Worm (Caenorhabditis elegans) whole organism, L3 larva: ENCODE measurements around the gene srx-59.

ENCODE experiments used
- R02D3.7 ChIP-seq: fragments of 150-350 bp; optimal IDR thresholded peaks from 2 replicates; lab custom pipeline; 2014; ENCODE audit warnings: missing biosample characterization, missing genetic modification characterization
- aly-2 ChIP-seq: fragments of 150-350 bp; optimal IDR thresholded peaks from 2 replicates; lab custom pipeline; 2014; ENCODE audit warnings: missing biosample characterization, missing genetic modification characterization
- ceh-28 ChIP-seq: fragments of 150-350 bp; optimal IDR thresholded peaks from 2 replicates; lab custom pipeline; 2014; ENCODE audit warnings: missing biosample characterization, missing genetic modification reagents, missing genetic modification characterization
- ceh-82 ChIP-seq: fragments of 150-350 bp; optimal IDR thresholded peaks from 2 replicates; lab custom pipeline; 2014; ENCODE audit warnings: missing biosample characterization, missing genetic modification characterization
- ceh-9 ChIP-seq: sonication (generic microtip); optimal IDR thresholded peaks from 2 replicates; lab custom pipeline; 2018; ENCODE audit warnings: missing biosample characterization, missing genetic modification characterization
- daf-12 ChIP-seq: fragments of 150-350 bp; optimal IDR thresholded peaks from 2 replicates; lab custom pipeline; 2014; ENCODE audit warnings: missing biosample characterization, missing genetic modification reagents, missing genetic modification characterization
- egl-27 ChIP-seq: sonication (generic microtip); optimal IDR thresholded peaks from 4 replicates; lab custom pipeline; 2017; ENCODE audit warnings: missing biosample characterization, missing genetic modification reagents, missing genetic modification characterization
- egl-5 ChIP-seq: fragments of 150-350 bp; optimal IDR thresholded peaks from 2 replicates; lab custom pipeline; 2017; ENCODE audit warnings: missing biosample characterization, missing genetic modification reagents, missing genetic modification characterization, inconsistent platforms
- elt-1 ChIP-seq: fragments of 150-350 bp; optimal IDR thresholded peaks from 2 replicates; lab custom pipeline; 2014; ENCODE audit warnings: missing biosample characterization, missing genetic modification characterization
- elt-2 ChIP-seq: sonication (generic microtip); optimal IDR thresholded peaks from 2 replicates; lab custom pipeline; 2016; ENCODE audit warnings: missing genetic modification reagents, mild to moderate bottlenecking, missing genetic modification characterization, missing compliant biosample characterization
- elt-3 ChIP-seq, 3 experiments: fragments of 150-350 bp in 1 of 3; sonication (generic microtip) in 2 of 3; optimal IDR thresholded peaks; 2 replicates in 2 of 3; 4 replicates in 1 of 3; lab custom pipeline; 2014 to 2017; ENCODE audit warnings: missing biosample characterization in 3 of 3, missing genetic modification characterization in 3 of 3
- eor-1 ChIP-seq, 2 experiments: fragments of 150-350 bp; optimal IDR thresholded peaks; 2 replicates each; lab custom pipeline; 2014 to 2018; ENCODE audit warnings: missing biosample characterization in 2 of 2, missing genetic modification characterization in 2 of 2
- fkh-2 ChIP-seq: fragments of 150-350 bp; optimal IDR thresholded peaks from 2 replicates; lab custom pipeline; 2014; ENCODE audit warnings: missing biosample characterization, missing genetic modification reagents, missing genetic modification characterization
- fos-1 ChIP-seq: fragments of 150-350 bp; optimal IDR thresholded peaks from 2 replicates; lab custom pipeline; 2014; ENCODE audit warnings: missing biosample characterization, missing genetic modification characterization
- lin-15B ChIP-seq: fragments of 150-350 bp; optimal IDR thresholded peaks from 2 replicates; lab custom pipeline; 2014; ENCODE audit warnings: missing biosample characterization, missing genetic modification characterization
- lin-39 ChIP-seq: fragments of 150-350 bp; optimal IDR thresholded peaks from 2 replicates; lab custom pipeline; 2018; ENCODE audit warnings: missing biosample characterization, missing genetic modification reagents, missing genetic modification characterization
- mml-1 ChIP-seq: fragments of 150-350 bp; sonication (generic microtip); optimal IDR thresholded peaks from 3 replicates; lab custom pipeline; 2014; ENCODE audit warnings: missing biosample characterization, missing genetic modification characterization
- nfya-1 ChIP-seq: sonication (generic microtip); optimal IDR thresholded peaks from 2 replicates; lab custom pipeline; 2017; ENCODE audit warnings: missing genetic modification characterization, mild to moderate bottlenecking, missing compliant biosample characterization, antibody characterized with exemption, moderate library complexity; ENCODE audit not compliant: insufficient read depth
- nhr-11 ChIP-seq: fragments of 150-350 bp; optimal IDR thresholded peaks from 2 replicates; lab custom pipeline; 2014; ENCODE audit warnings: missing biosample characterization, missing genetic modification characterization
- nhr-23 ChIP-seq: fragments of 150-350 bp; optimal IDR thresholded peaks from 2 replicates; lab custom pipeline; 2014; ENCODE audit warnings: missing biosample characterization, missing genetic modification reagents, missing genetic modification characterization
- nhr-237 ChIP-seq: fragments of 150-350 bp; optimal IDR thresholded peaks from 2 replicates; lab custom pipeline; 2014; ENCODE audit warnings: missing biosample characterization, missing genetic modification characterization
- nhr-25 ChIP-seq: sonication (generic microtip); optimal IDR thresholded peaks from 2 replicates; lab custom pipeline; 2017; ENCODE audit warnings: missing biosample characterization, missing genetic modification characterization
- nhr-28 ChIP-seq: fragments of 150-350 bp; optimal IDR thresholded peaks from 2 replicates; lab custom pipeline; 2014; ENCODE audit warnings: missing biosample characterization, missing genetic modification characterization
- nhr-43 ChIP-seq: sonication (generic microtip); optimal IDR thresholded peaks from 2 replicates; lab custom pipeline; 2016; ENCODE audit warnings: mild to moderate bottlenecking, missing genetic modification characterization, missing compliant biosample characterization; ENCODE audit not compliant: poor library complexity, severe bottlenecking
- nhr-77 ChIP-seq: fragments of 150-350 bp; optimal IDR thresholded peaks from 2 replicates; lab custom pipeline; 2014; ENCODE audit warnings: missing biosample characterization, missing genetic modification characterization
- pha-4 ChIP-seq: fragments of 150-350 bp; optimal IDR thresholded peaks from 2 replicates; lab custom pipeline; 2014; ENCODE audit warnings: missing biosample characterization, missing genetic modification reagents, missing genetic modification characterization
- pqm-1 ChIP-seq: fragments of 150-350 bp; optimal IDR thresholded peaks from 2 replicates; lab custom pipeline; 2017; ENCODE audit warnings: missing biosample characterization, missing genetic modification characterization, inconsistent platforms
- sea-2 ChIP-seq: fragments of 150-350 bp; sonication (generic microtip); optimal IDR thresholded peaks from 4 replicates; lab custom pipeline; 2014; ENCODE audit warnings: missing biosample characterization, missing genetic modification reagents, missing genetic modification characterization
- tbx-2 ChIP-seq: sonication (generic microtip); optimal IDR thresholded peaks from 2 replicates; lab custom pipeline; 2016; ENCODE audit warnings: mild to moderate bottlenecking, missing genetic modification characterization, missing compliant biosample characterization
- unc-39 ChIP-seq: sonication (generic microtip); optimal IDR thresholded peaks from 4 replicates; lab custom pipeline; 2017; ENCODE audit warnings: missing biosample characterization, missing genetic modification characterization
- unc-62 ChIP-seq: fragments of 150-350 bp; sonication (generic microtip); optimal IDR thresholded peaks from 4 replicates; lab custom pipeline; 2014; ENCODE audit warnings: missing biosample characterization, missing genetic modification reagents, missing genetic modification characterization
- zag-1 ChIP-seq: fragments of 150-350 bp; optimal IDR thresholded peaks from 2 replicates; lab custom pipeline; 2014; ENCODE audit warnings: missing biosample characterization, missing genetic modification characterization
- ztf-11 ChIP-seq: fragments of 150-350 bp; optimal IDR thresholded peaks from 2 replicates; lab custom pipeline; 2014; ENCODE audit warnings: missing biosample characterization, missing genetic modification characterization

The srx-59 gene

ce11 chrV:7005964-7006363, 34.3 kb downstream of the srx-59 start, which contains the start of gene spig-10:
TSS of gene spig-10 (plus strand) at chrV:7006264.
- no peak for TF ChIP-seq mml-1 (tag; lab: Kevin White, UChicago)
- TF ChIP-seq elt-3 (tag; optimal IDR thresholded peaks at IDR 0.05; lab: Kevin White, UChicago): no peak
- no peak for TF ChIP-seq nhr-77 (tag; lab: Kevin White, UChicago)
- TF ChIP-seq egl-5 (tag; lab: Kevin White, UChicago): no peak
- TF ChIP-seq pha-4 (tag; lab: Kevin White, UChicago): no peak
- TF ChIP-seq elt-2: no peak
- no peak for TF ChIP-seq egl-27 (tag; lab: Kevin White, UChicago)
- no peak for TF ChIP-seq R02D3.7 (tag; lab: Kevin White, UChicago)
- TF ChIP-seq nhr-28 (tag; lab: Kevin White, UChicago): no peak
- no peak for TF ChIP-seq nhr-237
- no peak for TF ChIP-seq zag-1
- no peak for TF ChIP-seq ztf-11 (tag; lab: Kevin White, UChicago)
- no peak for TF ChIP-seq nhr-25 (tag; lab: Kevin White, UChicago)
- no peak for TF ChIP-seq unc-39 (tag; lab: Kevin White, UChicago)
- TF ChIP-seq nfya-1 (tag; lab: Kevin White, UChicago): no peak
- TF ChIP-seq lin-15B (tag; lab: Kevin White, UChicago): no peak
- TF ChIP-seq aly-2 (tag; lab: Kevin White, UChicago): no peak
- TF ChIP-seq ceh-82: no peak
- TF ChIP-seq ceh-28: no peak

- no peak for TF ChIP-seq elt-1 (tag; lab: Kevin White, UChicago)
- TF ChIP-seq, all 47 proteins: peak for 0
Observed at ce11 chrV:7007307-7007706, 35.6 kb downstream of the srx-59 start, which contains the start of gene drd-10. TSS of gene drd-10 (plus strand) at chrV:7007607.

- TF ChIP-seq fos-1: no peak
- TF ChIP-seq, all 47 proteins: peak for 0
Observed at ce11 chrV:7009461-7009860, 37.8 kb downstream of the srx-59 start, which contains the start of gene C33G8.2. TSS of gene C33G8.2 (plus strand) at chrV:7009761.

- no peak for TF ChIP-seq fos-1
- TF ChIP-seq nhr-25 (tag; lab: Kevin White, UChicago): no peak
- TF ChIP-seq nhr-23: no peak
- TF ChIP-seq aly-2 (tag; lab: Kevin White, UChicago): no peak
- no peak for TF ChIP-seq eor-1 (tag; optimal IDR thresholded peaks at IDR 0.05; lab: Kevin White, UChicago)
- no peak for TF ChIP-seq ceh-82
- TF ChIP-seq R02D3.7 (tag; lab: Kevin White, UChicago): no peak
- no peak for TF ChIP-seq nhr-11
- no peak for TF ChIP-seq elt-3 (tag; optimal IDR thresholded peaks at IDR 0.05; lab: Kevin White, UChicago)
- no peak for TF ChIP-seq ceh-28
- TF ChIP-seq ceh-9 (tag; lab: Kevin White, UChicago): no peak
- TF ChIP-seq egl-27 (tag; lab: Kevin White, UChicago): no peak
- TF ChIP-seq nhr-43 (tag; lab: Kevin White, UChicago): no peak
- TF ChIP-seq unc-62 (GFP tag; lab: Kevin White, UChicago): no peak
- TF ChIP-seq pha-4 (tag; lab: Kevin White, UChicago): no peak
- no peak for TF ChIP-seq zag-1
- no peak for TF ChIP-seq nhr-77 (tag; lab: Kevin White, UChicago)
- TF ChIP-seq pqm-1: no peak
- no peak for TF ChIP-seq elt-2
Observed at ce11 chrV:7012617-7013016, 41.0 kb downstream of the srx-59 start, which contains the start of gene srw-127. TSS of gene srw-127 (plus strand) at chrV:7012917.

ce11 chrV:7015872-7016271, 44.2 kb downstream of the srx-59 start, which contains the start of gene C33G8.13:
TSS of gene C33G8.13 (minus strand) at chrV:7015972.
- TF ChIP-seq nhr-11 (no peak), daf-12 (tag; lab: Kevin White, UChicago) (no peak), egl-5 (tag; lab: Kevin White, UChicago) (no peak), lin-39 (tag; lab: Kevin White, UChicago) (no peak), lin-15B (tag; lab: Kevin White, UChicago) (no peak), ztf-11 (tag; lab: Kevin White, UChicago) (no peak), fkh-2 (tag; lab: Kevin White, UChicago) (no peak), sea-2 (no peak), tbx-2 (no peak), elt-3 (tag; optimal IDR thresholded peaks at IDR 0.05; lab: Kevin White, UChicago) (no peak), elt-1 (tag; lab: Kevin White, UChicago) (no peak), fos-1 (no peak), ceh-28 (no peak), ceh-82 (no peak), pha-4 (tag; lab: Kevin White, UChicago) (no peak)
